Worm (Caenorhabditis elegans) whole organism, L1 larva: ENCODE data around the gene F59B10.2.

ENCODE experiments used
- blmp-1 ChIP-seq: fragments of 150-350 bp; optimal IDR thresholded peaks from 2 replicates; lab custom pipeline; 2014; ENCODE audit warnings: missing biosample characterization, missing genetic modification characterization
- ceh-8 ChIP-seq: fragments of 200-800 bp; sonication (Bioruptor generic); optimal IDR thresholded peaks from 2 replicates; lab custom pipeline; 2018; ENCODE audit warnings: mild to moderate bottlenecking, missing genetic modification characterization, moderate library complexity, missing compliant biosample characterization
- dpl-1 ChIP-seq, 3 experiments: fragments of 150-350 bp in 2 of 3; sonication (generic microtip) in 1 of 3; optimal IDR thresholded peaks; 2 replicates each; lab custom pipeline; 2014 to 2017; ENCODE audit warnings: missing biosample characterization in 3 of 3, missing genetic modification characterization in 3 of 3, missing genetic modification reagents in 3 of 3
- elt-3 ChIP-seq, 6 experiments: fragments of 150-350 bp in 1 of 6; sonication (generic microtip); optimal IDR thresholded peaks; 2 replicates each; lab custom pipeline; 2017 to 2018; ENCODE audit warnings: missing biosample characterization in 6 of 6, missing genetic modification characterization in 6 of 6, inconsistent platforms in 1 of 6
- fkh-10 ChIP-seq: sonication (generic microtip); optimal IDR thresholded peaks from 2 replicates; lab custom pipeline; 2017; ENCODE audit warnings: missing biosample characterization, missing genetic modification reagents, missing genetic modification characterization
- fos-1 ChIP-seq: fragments of 150-350 bp; optimal IDR thresholded peaks from 2 replicates; lab custom pipeline; 2014; ENCODE audit warnings: missing biosample characterization, missing genetic modification characterization
- mdl-1 ChIP-seq, 2 experiments: fragments of 150-350 bp; optimal IDR thresholded peaks; 2 replicates each; lab custom pipeline; 2014 to 2017; ENCODE audit warnings: missing biosample characterization in 2 of 2, missing genetic modification characterization in 2 of 2, inconsistent platforms in 1 of 2
- mep-1 ChIP-seq: fragments of 150-350 bp; optimal IDR thresholded peaks from 2 replicates; lab custom pipeline; 2014; ENCODE audit warnings: missing biosample characterization, missing genetic modification characterization
- nhr-85 ChIP-seq: sonication (generic microtip); peaks from one replicate; lab custom pipeline; 2016; ENCODE audit warnings: missing genetic modification characterization, inconsistent platforms, missing compliant biosample characterization
- pag-3 ChIP-seq: sonication (generic microtip); optimal IDR thresholded peaks from 2 replicates; lab custom pipeline; 2017; ENCODE audit warnings: missing genetic modification characterization, mild to moderate bottlenecking, missing compliant biosample characterization, antibody characterized with exemption, borderline replicate concordance; ENCODE audit not compliant: insufficient read depth
- skn-1 ChIP-seq: fragments of 150-350 bp; optimal IDR thresholded peaks from 2 replicates; lab custom pipeline; 2014; ENCODE audit warnings: missing biosample characterization, missing genetic modification characterization
- snpc-4 ChIP-seq: fragments of 150-350 bp; optimal IDR thresholded peaks from 2 replicates; lab custom pipeline; 2014; ENCODE audit warnings: missing biosample characterization, missing genetic modification characterization
- sox-4 ChIP-seq: sonication (generic microtip); optimal IDR thresholded peaks from 2 replicates; lab custom pipeline; 2016; ENCODE audit warnings: missing genetic modification characterization, missing compliant biosample characterization
- ztf-11 ChIP-seq, 2 experiments: sonication (generic microtip); optimal IDR thresholded peaks; 2 replicates each; lab custom pipeline; 2016 to 2017; ENCODE audit warnings: missing genetic modification characterization in 2 of 2, missing biosample characterization in 1 of 2, missing compliant biosample characterization in 1 of 2

- TF ChIP-seq snpc-4 (tag; lab: Kevin White, UChicago): no peak
- no peak for TF ChIP-seq mdl-1 (tag; optimal IDR thresholded peaks at IDR 0.05; lab: Kevin White, UChicago)
- no peak for TF ChIP-seq elt-3 (tag; optimal IDR thresholded peaks at IDR 0.05; lab: Kevin White, UChicago)
- no peak for TF ChIP-seq sox-4 (tag; lab: Kevin White, UChicago)
- TF ChIP-seq fos-1: no peak
- no peak for TF ChIP-seq pag-3 (tag; lab: Kevin White, UChicago)
- peak; percentile 35 for TF ChIP-seq nhr-85 (tag; lab: Kevin White, UChicago)
- TF ChIP-seq ceh-8 (GFP tag; lab: Kevin White, UChicago): peak; percentile 30
- no peak for TF ChIP-seq skn-1
- TF ChIP-seq blmp-1 (tag; lab: Kevin White, UChicago): no peak
- peak; percentile 6 for TF ChIP-seq mep-1
- TF ChIP-seq fkh-10 (GFP tag; lab: Kevin White, UChicago): no peak
- no peak for TF ChIP-seq ztf-11 (tag; optimal IDR thresholded peaks at IDR 0.05; lab: Kevin White, UChicago)
- TF ChIP-seq dpl-1 (GFP tag; optimal IDR thresholded peaks at IDR 0.05; lab: Kevin White, UChicago): no peak
These were observed 34.0 kb upstream of the F59B10.2 start for ce11 chrII:10543457-10544137.
